Worm (Caenorhabditis elegans): ENCODE data around the gene alp-1.

ce11 chrIV:8827500-8827899 lies 24.8 kb upstream of the alp-1 start, which contains the start of gene T28C6.7:
- no peak for TF ChIP-seq mep-1 (tag; optimal IDR thresholded peaks at IDR 0.05)
- no peak for TF ChIP-seq bed-3 (GFP tag; optimal IDR thresholded peaks at IDR 0.05)
- no peak for TF ChIP-seq pha-4 (tag; optimal IDR thresholded peaks at IDR 0.05)
- no peak for TF ChIP-seq elt-3 (tag; optimal IDR thresholded peaks at IDR 0.05)
- no peak for TF ChIP-seq blmp-1 (tag; optimal IDR thresholded peaks at IDR 0.05)
- TF ChIP-seq nhr-28 (tag; optimal IDR thresholded peaks at IDR 0.05): no peak
- TF ChIP-seq unc-120 (tag; optimal IDR thresholded peaks at IDR 0.05; ENCODE audit: poor library complexity, severe bottlenecking): no peak
- TF ChIP-seq unc-62 (GFP tag; optimal IDR thresholded peaks at IDR 0.05): no peak
- TF ChIP-seq mab-5 (tag; optimal IDR thresholded peaks at IDR 0.05): no peak
- TF ChIP-seq elt-1 (tag; optimal IDR thresholded peaks at IDR 0.05; ENCODE audit: borderline replicate concordance, insufficient read depth): no peak
